Fruit fly (Drosophila melanogaster): Measurements from ENCODE around the gene CG17770.

- no peak for TF ChIP-seq CG14655 (GFP tag; optimal IDR thresholded peaks at IDR 0.05)
- TF ChIP-seq Pif1B (GFP tag; optimal IDR thresholded peaks at IDR 0.05) = no peak
- TF ChIP-seq CG32121 (GFP tag; IDR thresholded peaks at IDR 0.05) = no peak
- no peak for TF ChIP-seq EcR (GFP tag; optimal IDR thresholded peaks at IDR 0.05)
- no peak for TF ChIP-seq CG15710 (tag; optimal IDR thresholded peaks at IDR 0.05)
- no peak for TF ChIP-seq D1 (tag; optimal IDR thresholded peaks at IDR 0.05)
- no peak for TF ChIP-seq rn (GFP tag; IDR thresholded peaks at IDR 0.05)
- TF ChIP-seq CG12605 (GFP tag; IDR thresholded peaks at IDR 0.05) = no peak
- no peak for TF ChIP-seq CG8159 (tag; optimal IDR thresholded peaks at IDR 0.05)
- TF ChIP-seq fd96Ca (GFP tag; IDR thresholded peaks at IDR 0.05) = no peak
- TF ChIP-seq CG10348 (GFP tag; IDR thresholded peaks at IDR 0.05) = no peak
- TF ChIP-seq Snoo (tag; optimal IDR thresholded peaks at IDR 0.05) = no peak
Measured at dm6 chr3R:25791807-25792206, 19.9 kb upstream of the CG17770 start.
